Worm (Caenorhabditis elegans) whole organism, L1 larva: ENCODE data around the gene msrp-3.

Source experiments
- dpl-1 ChIP-seq, 3 experiments: fragments of 150-350 bp in 2 of 3; sonication (generic microtip) in 1 of 3; optimal IDR thresholded peaks; 2 replicates each; lab custom pipeline; 2014 to 2017; ENCODE audit warnings: missing biosample characterization in 3 of 3, missing genetic modification characterization in 3 of 3, missing genetic modification reagents in 3 of 3
- nhr-71 ChIP-seq: sonication (generic microtip); optimal IDR thresholded peaks from 2 replicates; lab custom pipeline; 2016; ENCODE audit warnings: mild to moderate bottlenecking, missing genetic modification characterization, moderate library complexity, missing compliant biosample characterization
- unc-86 ChIP-seq: sonication (generic microtip); optimal IDR thresholded peaks from 2 replicates; lab custom pipeline; 2016; ENCODE audit warnings: missing genetic modification characterization, missing compliant biosample characterization
- vab-15 ChIP-seq: sonication (generic microtip); optimal IDR thresholded peaks from 2 replicates; lab custom pipeline; 2017; ENCODE audit warnings: missing genotype, mild to moderate bottlenecking, missing genetic modification characterization, missing compliant biosample characterization

ce11 chrII:782903-783302, 31.7 kb downstream of the msrp-3 start, which contains the start of gene Y39F10A.3:
- TF ChIP-seq nhr-71 (tag; lab: Kevin White, UChicago) (no peak), dpl-1 (GFP tag; optimal IDR thresholded peaks at IDR 0.05; lab: Kevin White, UChicago) (no peak), vab-15 (no peak), unc-86 (tag; lab: Kevin White, UChicago) (no peak)
